Fruit fly (Drosophila melanogaster) whole organism, pupa: ENCODE measurements around the gene CG6878.

ENCODE experiments used
- CG14655 ChIP-seq: fragments of 200-800 bp; sonication (Bioruptor generic); optimal IDR thresholded peaks from 3 replicates; lab custom pipeline; 2017; ENCODE audit warnings: mild to moderate bottlenecking, missing biosample characterization, missing genetic modification reagents, missing genetic modification characterization
- CG17806 ChIP-seq: fragments of 200-800 bp; sonication (Bioruptor generic); optimal IDR thresholded peaks from 2 replicates; lab custom pipeline; 2018; ENCODE audit warnings: missing biosample characterization, mild to moderate bottlenecking, missing genetic modification characterization, moderate library complexity
- EcR ChIP-seq: fragments of 200-800 bp; sonication (Bioruptor generic); optimal IDR thresholded peaks from 3 replicates; lab custom pipeline; 2019; ENCODE audit warnings: missing biosample characterization, missing genetic modification characterization, mild to moderate bottlenecking, moderate library complexity, missing genetic modification reagents
- Pif1A ChIP-seq: fragments of 200-800 bp; sonication (Bioruptor generic); optimal IDR thresholded peaks from 3 replicates; lab custom pipeline; 2016; ENCODE audit warnings: missing biosample characterization, missing genetic modification characterization

DNA sequence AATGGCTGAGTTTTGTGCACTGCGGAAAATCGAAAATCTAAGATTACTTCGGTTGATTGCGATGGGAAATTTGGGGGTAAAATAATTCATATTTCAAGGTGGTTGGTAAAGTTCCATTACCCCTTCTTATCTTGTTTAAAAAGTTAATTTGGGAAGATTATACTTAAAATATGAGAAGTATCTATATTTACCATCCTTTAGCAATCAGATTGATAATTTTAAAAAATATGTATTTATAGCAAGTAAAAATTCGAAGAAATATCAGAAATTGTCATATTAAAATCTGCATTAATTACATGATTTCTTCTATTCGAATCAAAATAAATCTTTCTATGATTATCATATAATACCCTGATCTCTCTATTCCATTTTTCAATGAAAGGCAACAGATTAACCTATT, 33.9 kb downstream of the CG6878 start:
- no peak for TF ChIP-seq Pif1A
- TF ChIP-seq EcR (GFP tag; lab: Kevin White, UChicago), result no peak
- no peak for TF ChIP-seq CG14655
- TF ChIP-seq CG17806 (tag; lab: Kevin White, UChicago), result no peak
